Worm (Caenorhabditis elegans): ENCODE data around the gene igdb-3.

ce11 chrX:6360077-6360476 lies 25.2 kb upstream of the igdb-3 start:
- TF ChIP-seq nhr-25 (tag; optimal IDR thresholded peaks at IDR 0.05) (no peak), ama-1 (optimal IDR thresholded peaks at IDR 0.05) (no peak), ceh-28 (tag; optimal IDR thresholded peaks at IDR 0.05) (no peak), nhr-237 (tag; optimal IDR thresholded peaks at IDR 0.05) (no peak), sea-2 (GFP tag; optimal IDR thresholded peaks at IDR 0.05) (no peak), aly-2 (tag; optimal IDR thresholded peaks at IDR 0.05) (no peak)

All from whole organism, L3 larva.